Worm (Caenorhabditis elegans) whole organism, L4 larva: ENCODE results near the gene col-184.

Experiments
- D1046.2 ChIP-seq: fragments of 200-800 bp; sonication (Bioruptor generic); IDR thresholded peaks from 2 replicates; pipeline ENCODE4 v1.3.6; 2022; ENCODE audit warnings: missing genetic modification characterization, missing compliant biosample characterization
- F44E2.7 ChIP-seq: fragments of 200-800 bp; sonication (Bioruptor generic); IDR thresholded peaks from 2 replicates; pipeline ENCODE4 v2.1.2; 2022; ENCODE audit warnings: missing genetic modification characterization, missing compliant biosample characterization
- T20F7.1 ChIP-seq: fragments of 200-800 bp; sonication (Bioruptor generic); optimal IDR thresholded peaks from 2 replicates; lab custom pipeline; 2018; ENCODE audit warnings: mild to moderate bottlenecking, missing genetic modification characterization, missing compliant biosample characterization
- Y105C5A.15 ChIP-seq: fragments of 200-800 bp; sonication (Bioruptor generic); IDR thresholded peaks from 2 replicates; pipeline ENCODE4 v1.3.6; 2022; ENCODE audit warnings: missing genetic modification characterization, missing compliant biosample characterization
- Y48G9A.11 ChIP-seq: fragments of 200-800 bp; sonication (Bioruptor generic); IDR thresholded peaks from 2 replicates; pipeline ENCODE4 v1.3.6; 2022; ENCODE audit warnings: missing genetic modification reagents, missing genetic modification characterization, missing compliant biosample characterization
- Y75B8A.6 ChIP-seq: fragments of 200-800 bp; sonication (Bioruptor generic); IDR thresholded peaks from 2 replicates; pipeline ENCODE4 v1.3.6; 2022; ENCODE audit warnings: missing genetic modification reagents, missing genetic modification characterization, missing compliant biosample characterization
- aha-1 ChIP-seq: fragments of 150-350 bp; peaks from one replicate; lab custom pipeline; 2014; ENCODE audit warnings: missing biosample characterization, missing genetic modification characterization
- arid-1 ChIP-seq: fragments of 200-800 bp; sonication (Bioruptor generic); conservative IDR thresholded peaks from 2 replicates; pipeline ENCODE4 v1.3.6; 2022; ENCODE audit warnings: missing genetic modification reagents, missing genetic modification characterization, missing compliant biosample characterization
- attf-4 ChIP-seq: sonication (generic microtip); optimal IDR thresholded peaks from 3 replicates; lab custom pipeline; 2017; ENCODE audit warnings: missing biosample characterization, missing genetic modification characterization
- ceh-62 ChIP-seq: sonication (generic microtip); optimal IDR thresholded peaks from 2 replicates; lab custom pipeline; 2017; ENCODE audit warnings: missing biosample characterization, missing genetic modification characterization
- ces-1 ChIP-seq: fragments of 150-350 bp; sonication (generic microtip); optimal IDR thresholded peaks from 4 replicates; lab custom pipeline; 2014; ENCODE audit warnings: missing biosample characterization, missing genetic modification reagents, missing genetic modification characterization
- daf-16 ChIP-seq, 3 experiments: sonication (generic microtip); optimal IDR thresholded peaks; 2 replicates each; lab custom pipeline; 2016 to 2017; ENCODE audit warnings: missing genetic modification characterization in 3 of 3, missing genetic modification reagents in 3 of 3, mild to moderate bottlenecking in 2 of 3, missing compliant biosample characterization in 2 of 3, missing biosample characterization in 1 of 3, moderate library complexity in 1 of 3
- daf-19 ChIP-seq: fragments of 200-800 bp; sonication (Bioruptor generic); conservative IDR thresholded peaks from 2 replicates; pipeline ENCODE4 v1.3.6; 2022; ENCODE audit warnings: missing genetic modification characterization, missing compliant biosample characterization
- dmd-8 ChIP-seq: fragments of 200-800 bp; sonication (Bioruptor generic); IDR thresholded peaks from 2 replicates; pipeline ENCODE4 v1.3.6; 2022; ENCODE audit warnings: missing genetic modification characterization, missing compliant biosample characterization
- dve-1 ChIP-seq: sonication (generic microtip); optimal IDR thresholded peaks from 2 replicates; lab custom pipeline; 2017; ENCODE audit warnings: antibody characterized with exemption, mild to moderate bottlenecking, missing genetic modification characterization, missing compliant biosample characterization; ENCODE audit not compliant: insufficient read depth
- egl-43 ChIP-seq: fragments of 200-800 bp; sonication (Bioruptor generic); IDR thresholded peaks from 2 replicates; pipeline ENCODE4 v1.3.6; 2022; ENCODE audit warnings: missing genetic modification reagents, missing genetic modification characterization, missing compliant biosample characterization
- gei-8 ChIP-seq: fragments of 200-800 bp; sonication (Bioruptor generic); optimal IDR thresholded peaks from 2 replicates; lab custom pipeline; 2018; ENCODE audit warnings: mild to moderate bottlenecking, missing genetic modification characterization, missing compliant biosample characterization
- hif-1 ChIP-seq, 2 experiments: sonication (generic microtip); optimal IDR thresholded peaks; 2 replicates each; lab custom pipeline; 2016 to 2017; ENCODE audit warnings: missing compliant biosample characterization in 2 of 2, missing genetic modification characterization in 2 of 2, missing genetic modification reagents in 2 of 2, missing genotype in 2 of 2, mild to moderate bottlenecking in 1 of 2
- hlh-11 ChIP-seq: fragments of 200-800 bp; sonication (Bioruptor generic); optimal IDR thresholded peaks from 2 replicates; lab custom pipeline; 2018; ENCODE audit warnings: mild to moderate bottlenecking, missing genetic modification characterization, missing compliant biosample characterization
- lim-7 ChIP-seq: fragments of 200-800 bp; sonication (Bioruptor generic); IDR thresholded peaks from 2 replicates; pipeline ENCODE4 v1.3.6; 2022; ENCODE audit warnings: missing genetic modification characterization, missing compliant biosample characterization
- lin-38 ChIP-seq: fragments of 200-800 bp; sonication (Bioruptor generic); IDR thresholded peaks from 2 replicates; pipeline ENCODE4 v1.3.6; 2022; ENCODE audit warnings: missing genetic modification reagents, missing genetic modification characterization, missing compliant biosample characterization
- madf-5 ChIP-seq, 2 experiments: fragments of 200-800 bp; sonication (Bioruptor generic); IDR thresholded peaks; 2 replicates each; pipeline ENCODE4 v1.3.6; 2022; ENCODE audit warnings: missing compliant biosample characterization in 2 of 2, missing genetic modification characterization in 2 of 2
- nhr-102 ChIP-seq: sonication (generic microtip); optimal IDR thresholded peaks from 2 replicates; lab custom pipeline; 2016; ENCODE audit warnings: mild to moderate bottlenecking, missing genetic modification characterization, moderate library complexity, missing compliant biosample characterization
- nhr-42 ChIP-seq: fragments of 200-800 bp; sonication (Bioruptor generic); IDR thresholded peaks from 2 replicates; pipeline ENCODE4 v1.3.6; 2022; ENCODE audit warnings: missing genetic modification characterization, missing compliant biosample characterization
- nhr-6 ChIP-seq: fragments of 150-350 bp; optimal IDR thresholded peaks from 2 replicates; lab custom pipeline; 2014; ENCODE audit warnings: missing biosample characterization, missing genetic modification characterization
- nhr-76 ChIP-seq: fragments of 150-350 bp; optimal IDR thresholded peaks from 2 replicates; lab custom pipeline; 2014; ENCODE audit warnings: missing biosample characterization, missing genetic modification characterization
- sdz-12 ChIP-seq: fragments of 200-800 bp; sonication (Bioruptor generic); optimal IDR thresholded peaks from 2 replicates; lab custom pipeline; 2018; ENCODE audit warnings: mild to moderate bottlenecking, missing genetic modification characterization, missing compliant biosample characterization
- snpc-1.2 ChIP-seq: fragments of 200-800 bp; sonication (Bioruptor generic); IDR thresholded peaks from 2 replicates; pipeline ENCODE4 v1.3.6; 2022; ENCODE audit warnings: missing genetic modification reagents, missing genetic modification characterization, missing compliant biosample characterization
- snpc-4 ChIP-seq: fragments of 150-350 bp; optimal IDR thresholded peaks from 2 replicates; lab custom pipeline; 2014; ENCODE audit warnings: missing biosample characterization, missing genetic modification characterization
- spr-1 ChIP-seq: sonication (generic microtip); optimal IDR thresholded peaks from 2 replicates; lab custom pipeline; 2016; ENCODE audit warnings: mild to moderate bottlenecking, missing genetic modification characterization, missing compliant biosample characterization
- unc-130 ChIP-seq: sonication (generic microtip); optimal IDR thresholded peaks from 2 replicates; lab custom pipeline; 2016; ENCODE audit warnings: missing genetic modification reagents, missing genetic modification characterization, missing compliant biosample characterization
- unc-39 ChIP-seq: sonication (generic microtip); optimal IDR thresholded peaks from 2 replicates; lab custom pipeline; 2017; ENCODE audit warnings: missing biosample characterization, missing genetic modification characterization
- vab-7 ChIP-seq: fragments of 200-800 bp; sonication (Bioruptor generic); IDR thresholded peaks from 2 replicates; pipeline ENCODE4 v1.3.6; 2022; ENCODE audit warnings: missing genetic modification reagents, missing genetic modification characterization, missing compliant biosample characterization
- zag-1 ChIP-seq: fragments of 150-350 bp; optimal IDR thresholded peaks from 2 replicates; lab custom pipeline; 2014; ENCODE audit warnings: missing biosample characterization, missing genetic modification characterization
- zip-2 ChIP-seq: fragments of 150-350 bp; optimal IDR thresholded peaks from 2 replicates; lab custom pipeline; 2014; ENCODE audit warnings: missing biosample characterization, missing genetic modification characterization

The col-184 gene

DNA sequence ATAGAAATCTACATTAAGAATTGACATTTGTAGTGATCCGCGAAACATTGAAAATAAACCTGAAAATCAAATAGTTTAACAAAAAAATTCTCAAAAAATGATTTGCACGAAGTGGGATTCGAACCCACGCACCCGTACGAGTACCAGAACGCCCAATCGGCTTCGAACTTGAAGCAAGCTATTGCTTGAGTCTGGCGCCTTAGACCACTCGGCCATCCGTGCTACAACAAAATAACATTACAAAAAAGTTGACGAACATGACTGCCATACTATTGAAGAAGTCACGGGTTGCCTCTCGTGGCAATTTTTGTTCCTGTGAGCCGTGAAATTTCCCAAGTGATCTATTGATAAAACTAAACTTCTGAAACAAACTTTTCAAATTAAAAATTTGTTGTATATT is 26.0 kb upstream of the col-184 start:
- peak; percentile 80 for TF ChIP-seq snpc-1.2
- TF ChIP-seq lin-38 (GFP tag; lab: Robert Waterston, UW), result peak; percentile 35
- no peak for TF ChIP-seq ceh-62 (tag; lab: Kevin White, UChicago)
- TF ChIP-seq attf-4 (tag; lab: Kevin White, UChicago), result no peak
- TF ChIP-seq spr-1, result no peak
- TF ChIP-seq dmd-8 (GFP tag; lab: Robert Waterston, UW), result 0 out of 2 replicates have a peak, but pooled peaks have one; percentile 15
- peak; percentile 72 for TF ChIP-seq egl-43
- TF ChIP-seq zag-1 (tag; lab: Kevin White, UChicago), result no peak
- TF ChIP-seq daf-16 (GFP tag; optimal IDR thresholded peaks at IDR 0.05; lab: Kevin White, UChicago), result peak in 1 of 2 experiments; percentile 18
- no peak for TF ChIP-seq daf-16 (tag; optimal IDR thresholded peaks at IDR 0.05; lab: Kevin White, UChicago)
- 0 out of 2 replicates have a peak, but pooled peaks have one; percentile 21 for TF ChIP-seq D1046.2 (GFP tag; lab: Robert Waterston, UW)
- peak; percentile 48; the same call in 1 of the 2 replicates for TF ChIP-seq vab-7 (GFP tag; lab: Robert Waterston, UW)
- no peak for TF ChIP-seq Y48G9A.11 (GFP tag; lab: Robert Waterston, UW)
- no peak for TF ChIP-seq nhr-102 (tag; lab: Kevin White, UChicago)
- 0 out of 2 replicates have a peak, but pooled peaks have one; percentile 46 for TF ChIP-seq lim-7 (GFP tag; lab: Robert Waterston, UW)

DNA sequence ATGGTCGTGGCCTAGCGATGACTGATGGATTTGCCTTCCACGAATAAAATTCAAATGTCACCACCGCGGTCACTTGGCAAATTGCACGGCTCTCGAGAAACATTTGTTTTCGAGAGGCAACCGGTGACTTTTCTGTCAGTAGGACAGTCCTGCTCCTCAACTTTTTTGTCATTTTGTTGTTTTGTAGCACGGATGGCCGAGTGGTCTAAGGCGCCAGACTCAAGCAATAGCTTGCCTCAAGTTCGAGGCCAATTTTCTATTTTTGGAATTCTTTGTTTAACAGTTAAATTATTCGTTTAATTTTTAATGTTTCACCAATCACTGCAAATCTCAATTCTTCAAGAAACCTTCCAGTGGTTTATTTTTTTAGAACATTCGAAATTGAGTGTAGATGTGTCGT is 25.0 kb upstream of the col-184 start:
- TF ChIP-seq daf-16 (GFP tag; optimal IDR thresholded peaks at IDR 0.05; lab: Kevin White, UChicago) (no peak), daf-16 (tag; optimal IDR thresholded peaks at IDR 0.05; lab: Kevin White, UChicago) (peak; percentile 35), unc-39 (tag; lab: Kevin White, UChicago) (no peak), lin-38 (GFP tag; lab: Robert Waterston, UW) (peak; percentile 41; the same call in 1 of the 2 replicates), arid-1 (GFP tag; lab: Robert Waterston, UW) (no peak), lim-7 (GFP tag; lab: Robert Waterston, UW) (peak; percentile 65), madf-5 (GFP tag; IDR thresholded peaks at IDR 0.05; lab: Robert Waterston, UW) (0 out of 4 replicates have a peak, but pooled peaks of 1 of the 2 experiments have one; percentile 28), snpc-4 (tag; lab: Kevin White, UChicago) (no peak), sdz-12 (GFP tag; lab: Kevin White, UChicago) (no peak), hlh-11 (tag; lab: Kevin White, UChicago) (no peak), egl-43 (0 out of 2 replicates have a peak, but pooled peaks have one; percentile 37), aha-1 (tag; lab: Kevin White, UChicago) (peak; percentile 94)
- TF ChIP-seq, all 104 proteins: peak for 6

DNA sequence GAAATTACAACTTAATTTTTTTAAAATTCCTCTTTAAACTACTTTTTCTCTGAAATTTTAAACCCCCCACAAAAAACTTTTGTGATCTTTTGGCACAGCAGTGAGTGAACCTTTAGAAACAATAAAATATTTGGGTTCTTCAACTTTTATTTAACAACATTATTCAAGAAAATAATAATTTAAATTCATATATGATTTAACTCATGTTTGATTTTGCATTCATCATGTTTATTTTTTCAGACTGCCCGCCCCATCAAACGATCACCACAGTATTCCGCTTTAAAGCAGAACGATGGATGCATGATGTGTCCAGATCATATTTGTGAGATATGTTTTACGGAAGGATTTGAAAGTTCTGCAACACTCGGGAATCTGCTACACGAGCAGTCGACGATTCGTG is 22.8 kb upstream of the col-184 start, which contains the start of gene set-8:
Gene set-8, plus strand, starts transcription at position 301 of the 400 bp plus-strand sequence.
- TF ChIP-seq unc-130 (GFP tag; lab: Kevin White, UChicago) (no peak), gei-8 (GFP tag; lab: Kevin White, UChicago) (no peak), F44E2.7 (GFP tag; lab: Robert Waterston, UW) (no peak), D1046.2 (GFP tag; lab: Robert Waterston, UW) (no peak), daf-19 (GFP tag; lab: Robert Waterston, UW) (no peak), ces-1 (GFP tag; lab: Kevin White, UChicago) (no peak), nhr-42 (GFP tag; lab: Robert Waterston, UW) (no peak), snpc-4 (tag; lab: Kevin White, UChicago) (no peak), hif-1 (tag; optimal IDR thresholded peaks at IDR 0.05; lab: Kevin White, UChicago) (no peak), dve-1 (tag; lab: Kevin White, UChicago) (no peak), Y75B8A.6 (no peak), zip-2 (tag; lab: Kevin White, UChicago) (no peak), nhr-76 (no peak), Y105C5A.15 (GFP tag; lab: Robert Waterston, UW) (no peak), spr-1 (no peak), T20F7.1 (GFP tag; lab: Kevin White, UChicago) (no peak), nhr-6 (tag; lab: Kevin White, UChicago) (no peak)
